Fruit fly (Drosophila melanogaster): ENCODE measurements around the gene SmydA-9.

SmydA-9 gene

dm6 chrX:9201866-9202681 is 8.6 kb downstream of the SmydA-9 start:
- TF ChIP-seq CG14655 (GFP tag; optimal IDR thresholded peaks at IDR 0.05) (peak; percentile 67), CG17806 (tag; optimal IDR thresholded peaks at IDR 0.05) (peak; percentile 49), CG4496 (GFP tag; IDR thresholded peaks at IDR 0.05) (peak; percentile 87), gl (tag; optimal IDR thresholded peaks at IDR 0.05) (no peak), Pif1B (GFP tag; optimal IDR thresholded peaks at IDR 0.05) (peak; percentile 4), CG12605 (GFP tag; IDR thresholded peaks at IDR 0.05) (peak; percentile 77), CG9948 (tag; optimal IDR thresholded peaks at IDR 0.05) (peak; percentile 51), CG32121 (GFP tag; IDR thresholded peaks at IDR 0.05) (peak; percentile 82), rn (GFP tag; IDR thresholded peaks at IDR 0.05) (peak; percentile 55; the same call in 1 of the 2 replicates), D1 (tag; optimal IDR thresholded peaks at IDR 0.05) (no peak), CG8301 (tag; optimal IDR thresholded peaks at IDR 0.05) (peak; percentile 6), Ets98B (GFP tag; IDR thresholded peaks at IDR 0.05) (peak; percentile 91), EcR (GFP tag; optimal IDR thresholded peaks at IDR 0.05) (no peak), CG10348 (GFP tag; IDR thresholded peaks at IDR 0.05) (peak; percentile 62), Snoo (tag; optimal IDR thresholded peaks at IDR 0.05) (no peak), CG13204 (GFP tag; optimal IDR thresholded peaks at IDR 0.05) (no peak), fd96Ca (GFP tag; IDR thresholded peaks at IDR 0.05) (peak; percentile 91), CG8159 (tag; optimal IDR thresholded peaks at IDR 0.05) (peak; percentile 52), Pif1A (GFP tag; optimal IDR thresholded peaks at IDR 0.05) (no peak), CG15710 (tag; optimal IDR thresholded peaks at IDR 0.05) (peak; percentile 58), CG34367 (tag; optimal IDR thresholded peaks at IDR 0.05) (peak; percentile 33)

- TF ChIP-seq CG12605 (GFP tag; IDR thresholded peaks at IDR 0.05) (no peak), Snoo (tag; optimal IDR thresholded peaks at IDR 0.05) (no peak), CG13204 (GFP tag; optimal IDR thresholded peaks at IDR 0.05) (no peak), CG10348 (GFP tag; IDR thresholded peaks at IDR 0.05) (no peak), CG8159 (tag; optimal IDR thresholded peaks at IDR 0.05) (no peak), Pif1B (GFP tag; optimal IDR thresholded peaks at IDR 0.05) (no peak), CG32121 (GFP tag; IDR thresholded peaks at IDR 0.05) (no peak), Ets98B (GFP tag; IDR thresholded peaks at IDR 0.05) (no peak)
Measured at dm6 chrX:9201080-9201479, 9.6 kb downstream of the SmydA-9 start.

dm6 chrX:9200234-9200633 is 10.5 kb downstream of the SmydA-9 start:
- TF ChIP-seq Pif1B (GFP tag; optimal IDR thresholded peaks at IDR 0.05) (no peak), CG17806 (tag; optimal IDR thresholded peaks at IDR 0.05) (no peak), fd96Ca (GFP tag; IDR thresholded peaks at IDR 0.05) (no peak), CG32121 (GFP tag; IDR thresholded peaks at IDR 0.05) (no peak), CG34367 (tag; optimal IDR thresholded peaks at IDR 0.05) (no peak), CG9948 (tag; optimal IDR thresholded peaks at IDR 0.05) (no peak), EcR (GFP tag; optimal IDR thresholded peaks at IDR 0.05) (no peak), Ets98B (GFP tag; IDR thresholded peaks at IDR 0.05) (no peak), gl (tag; optimal IDR thresholded peaks at IDR 0.05) (no peak), CG8159 (tag; optimal IDR thresholded peaks at IDR 0.05) (no peak)

dm6 chrX:9196362-9196761 is 14.3 kb downstream of the SmydA-9 start, which contains the start of gene CG12118:
Gene CG12118 (minus strand): TSS chrX:9196414.
- TF ChIP-seq CG8301 (tag; optimal IDR thresholded peaks at IDR 0.05) (peak; percentile 14), CG13204 (GFP tag; optimal IDR thresholded peaks at IDR 0.05) (no peak), fd96Ca (GFP tag; IDR thresholded peaks at IDR 0.05) (no peak), CG10348 (GFP tag; IDR thresholded peaks at IDR 0.05) (no peak), CG12605 (GFP tag; IDR thresholded peaks at IDR 0.05) (no peak), gl (tag; optimal IDR thresholded peaks at IDR 0.05) (no peak), CG34367 (tag; optimal IDR thresholded peaks at IDR 0.05) (peak; percentile 57), CG8159 (tag; optimal IDR thresholded peaks at IDR 0.05) (peak; percentile 65), Ets98B (GFP tag; IDR thresholded peaks at IDR 0.05) (peak; percentile 45), Snoo (tag; optimal IDR thresholded peaks at IDR 0.05) (peak; percentile 51), CG4496 (GFP tag; IDR thresholded peaks at IDR 0.05) (peak; percentile 71; the same call in 2 of the 3 replicates), D1 (tag; optimal IDR thresholded peaks at IDR 0.05) (peak; percentile 33), CG17806 (tag; optimal IDR thresholded peaks at IDR 0.05) (peak; percentile 64), Pif1B (GFP tag; optimal IDR thresholded peaks at IDR 0.05) (peak; percentile 56), EcR (GFP tag; optimal IDR thresholded peaks at IDR 0.05) (no peak), CG15710 (tag; optimal IDR thresholded peaks at IDR 0.05) (peak; percentile 65), Pif1A (GFP tag; optimal IDR thresholded peaks at IDR 0.05) (peak; percentile 46), CG9948 (tag; optimal IDR thresholded peaks at IDR 0.05) (peak; percentile 60), CG14655 (GFP tag; optimal IDR thresholded peaks at IDR 0.05) (no peak), rn (GFP tag; IDR thresholded peaks at IDR 0.05) (peak; percentile 31; the same call in 1 of the 2 replicates), CG32121 (GFP tag; IDR thresholded peaks at IDR 0.05) (peak; percentile 79)

dm6 chrX:9195311-9195710 is 15.4 kb downstream of the SmydA-9 start:
- TF ChIP-seq Pif1A (GFP tag; optimal IDR thresholded peaks at IDR 0.05), result no peak
- TF ChIP-seq CG9948 (tag; optimal IDR thresholded peaks at IDR 0.05), result no peak
- no peak for TF ChIP-seq CG14655 (GFP tag; optimal IDR thresholded peaks at IDR 0.05)
- TF ChIP-seq CG10348 (GFP tag; IDR thresholded peaks at IDR 0.05), result no peak
- TF ChIP-seq CG34367 (tag; optimal IDR thresholded peaks at IDR 0.05), result no peak
- TF ChIP-seq CG8159 (tag; optimal IDR thresholded peaks at IDR 0.05), result no peak
- no peak for TF ChIP-seq Ets98B (GFP tag; IDR thresholded peaks at IDR 0.05)
- TF ChIP-seq CG32121 (GFP tag; IDR thresholded peaks at IDR 0.05), result no peak
- no peak for TF ChIP-seq Pif1B (GFP tag; optimal IDR thresholded peaks at IDR 0.05)
- TF ChIP-seq rn (GFP tag; IDR thresholded peaks at IDR 0.05), result no peak
- no peak for TF ChIP-seq CG4496 (GFP tag; IDR thresholded peaks at IDR 0.05)
- TF ChIP-seq Snoo (tag; optimal IDR thresholded peaks at IDR 0.05), result no peak
- no peak for TF ChIP-seq CG17806 (tag; optimal IDR thresholded peaks at IDR 0.05)
- no peak for TF ChIP-seq fd96Ca (GFP tag; IDR thresholded peaks at IDR 0.05)

All from whole organism, pupa.